Worm (Caenorhabditis elegans) whole organism, young adult: ENCODE results near the gene dmd-7.

Source experiments
- Y67H2A.10 ChIP-seq: fragments of 200-800 bp; sonication (Bioruptor generic); conservative IDR thresholded peaks from 2 replicates; pipeline ENCODE4 v1.3.6; 2022; ENCODE audit warnings: missing genetic modification reagents, missing genetic modification characterization, missing compliant biosample characterization
- aptf-2 ChIP-seq: fragments of 200-800 bp; sonication (Bioruptor generic); conservative IDR thresholded peaks from 2 replicates; pipeline ENCODE4 v1.3.6; 2022; ENCODE audit warnings: missing genetic modification reagents, missing genetic modification characterization, missing compliant biosample characterization
- dpff-1 ChIP-seq: sonication (generic microtip); optimal IDR thresholded peaks from 2 replicates; lab custom pipeline; 2017; ENCODE audit warnings: mild to moderate bottlenecking, missing genetic modification characterization, missing compliant biosample characterization
- efl-1 ChIP-seq: fragments of 150-350 bp; optimal IDR thresholded peaks from 2 replicates; lab custom pipeline; 2014; ENCODE audit warnings: missing biosample characterization, missing genetic modification reagents, missing genetic modification characterization
- hrde-1 ChIP-seq: sonication (generic microtip); optimal IDR thresholded peaks from 2 replicates; lab custom pipeline; 2016; ENCODE audit warnings: missing genetic modification characterization, mild to moderate bottlenecking, missing compliant biosample characterization, moderate library complexity, missing genotype, missing genetic modification reagents, borderline replicate concordance
- mel-28 ChIP-seq: sonication (generic microtip); optimal IDR thresholded peaks from 2 replicates; lab custom pipeline; 2016; ENCODE audit warnings: borderline replicate concordance, mild to moderate bottlenecking, missing genetic modification characterization, missing compliant biosample characterization
- nfya-2 ChIP-seq: fragments of 200-800 bp; sonication (Bioruptor generic); IDR thresholded peaks from 2 replicates; pipeline ENCODE4 v1.3.6; 2022; ENCODE audit warnings: missing genetic modification reagents, missing genetic modification characterization, missing compliant biosample characterization
- nhr-179 ChIP-seq: sonication (generic microtip); optimal IDR thresholded peaks from 2 replicates; lab custom pipeline; 2016; ENCODE audit warnings: mild to moderate bottlenecking, missing genetic modification characterization, missing compliant biosample characterization

DNA sequence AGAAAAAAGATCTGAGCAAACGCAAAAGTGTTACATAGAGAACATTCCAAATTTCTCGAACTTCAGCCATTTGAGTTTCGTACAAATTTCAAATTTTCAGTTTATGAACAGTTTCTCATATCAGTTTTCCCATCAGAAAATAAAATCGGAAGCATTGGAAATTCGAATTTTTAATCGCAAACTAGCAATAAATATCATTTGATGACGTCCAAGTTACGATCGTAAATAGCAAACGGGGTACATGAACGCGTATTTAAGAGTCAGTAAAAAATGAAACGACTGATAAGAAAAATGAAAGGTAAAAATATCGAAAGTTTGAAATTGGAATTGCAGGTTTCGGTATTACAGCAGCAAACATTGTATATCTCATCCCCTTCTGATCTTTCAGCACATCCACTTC is 44.6 kb downstream of the dmd-7 start:
- TF ChIP-seq Y67H2A.10 (GFP tag; lab: Robert Waterston, UW) (no peak), aptf-2 (no peak), hrde-1 (tag; lab: Kevin White, UChicago) (no peak), nfya-2 (GFP tag; lab: Robert Waterston, UW) (no peak), efl-1 (GFP tag; lab: Kevin White, UChicago) (no peak), mel-28 (no peak), nhr-179 (tag; lab: Kevin White, UChicago) (no peak), dpff-1 (tag; lab: Kevin White, UChicago) (no peak)
